Fruit fly (Drosophila melanogaster): ENCODE measurements around the gene Sap-r.

- TF ChIP-seq CG6792 (GFP tag; optimal IDR thresholded peaks at IDR 0.05) = no peak
- no peak for TF ChIP-seq Eip75B (GFP tag; optimal IDR thresholded peaks at IDR 0.05)
- TF ChIP-seq topi (GFP tag; optimal IDR thresholded peaks at IDR 0.05) = no peak
- no peak for TF ChIP-seq CG31627 (GFP tag; optimal IDR thresholded peaks at IDR 0.05)
- no peak for TF ChIP-seq dsx (GFP tag; optimal IDR thresholded peaks at IDR 0.05; ENCODE audit: poor library complexity, severe bottlenecking)
These were observed 2.0 kb downstream of the Sap-r start for dm6 chr3R:30886850-30887249.

All from whole organism, prepupa.